Worm (Caenorhabditis elegans): ENCODE measurements around the gene K08D8.6.
A peak's percentile ranks its signal among the peaks of the same experiment; 100 is the strongest.

Gene K08D8.6

DNA sequence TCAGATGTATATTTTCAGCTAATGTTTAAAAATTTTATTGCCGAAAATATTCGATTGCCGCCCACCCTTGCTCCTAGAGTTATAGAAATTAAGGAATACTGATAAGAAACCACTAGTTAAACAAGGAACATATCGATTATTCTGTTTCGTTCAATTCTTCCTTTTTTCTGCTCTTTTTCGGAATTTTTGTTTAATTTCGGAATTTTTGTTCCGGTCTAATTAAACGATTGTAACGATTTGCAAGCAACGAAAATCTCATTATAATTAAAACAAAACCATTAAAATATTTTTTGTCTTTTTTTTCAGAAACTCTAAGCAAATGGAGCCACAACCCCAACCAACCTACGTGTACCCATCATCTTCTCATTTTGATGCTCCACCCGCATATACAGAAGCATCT lies 1.9 kb upstream of the K08D8.6 start, which contains the start of gene K08D8.1:
Gene K08D8.1 (plus strand): TSS at position 301 of the 400 bp plus-strand sequence.
- TF ChIP-seq Y22D7AL.16 (tag; optimal IDR thresholded peaks at IDR 0.05) (no peak), tbx-2 (tag; optimal IDR thresholded peaks at IDR 0.05) (no peak), che-1 (tag; optimal IDR thresholded peaks at IDR 0.05) (no peak), pha-2 (tag; optimal IDR thresholded peaks at IDR 0.05) (no peak), pros-1 (tag; optimal IDR thresholded peaks at IDR 0.05) (no peak), unc-42 (tag; optimal IDR thresholded peaks at IDR 0.05) (no peak), ceh-2 (tag; optimal IDR thresholded peaks at IDR 0.05) (no peak), ceh-9 (tag; optimal IDR thresholded peaks at IDR 0.05) (no peak), nhr-232 (tag; optimal IDR thresholded peaks at IDR 0.05) (no peak), ama-1 (optimal IDR thresholded peaks at IDR 0.05) (no peak), ets-4 (tag; optimal IDR thresholded peaks at IDR 0.05) (no peak), lin-11 (tag; optimal IDR thresholded peaks at IDR 0.05) (no peak), zip-5 (tag; optimal IDR thresholded peaks at IDR 0.05) (no peak), pax-1 (tag; optimal IDR thresholded peaks at IDR 0.05) (no peak), pqm-1 (tag; optimal IDR thresholded peaks at IDR 0.05) (no peak), npax-4 (tag; optimal IDR thresholded peaks at IDR 0.05) (no peak), dve-1 (tag; optimal IDR thresholded peaks at IDR 0.05) (no peak), ceh-31 (tag; optimal IDR thresholded peaks at IDR 0.05) (no peak), K09A11.1 (tag; optimal IDR thresholded peaks at IDR 0.05; ENCODE audit: insufficient read depth) (no peak)

DNA sequence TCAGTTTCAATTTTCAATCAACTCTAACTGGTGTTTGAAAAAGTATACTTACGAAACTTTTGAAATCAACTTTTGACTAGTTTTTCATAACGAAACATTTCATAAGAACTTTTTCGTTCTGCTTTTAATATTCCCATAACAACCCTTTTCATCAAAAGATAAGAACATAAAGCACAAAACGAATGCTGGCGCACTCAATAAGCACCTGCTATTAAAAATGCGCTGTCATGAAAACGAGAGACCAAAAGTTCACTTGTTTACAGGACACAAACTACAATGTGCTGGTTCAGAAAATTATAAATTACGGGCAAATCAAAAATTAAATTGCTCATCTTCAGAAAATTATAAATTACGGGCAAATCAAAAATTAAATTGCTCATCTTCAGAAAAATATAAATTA lies 772 bp upstream of the K08D8.6 start:
- no peak for TF ChIP-seq K02D7.2 (tag; optimal IDR thresholded peaks at IDR 0.05)
- no peak for TF ChIP-seq gmeb-2 (tag; optimal IDR thresholded peaks at IDR 0.05)
- TF ChIP-seq ceh-19 (GFP tag; optimal IDR thresholded peaks at IDR 0.05), result no peak
- no peak for TF ChIP-seq pros-1 (tag; optimal IDR thresholded peaks at IDR 0.05)
- no peak for TF ChIP-seq fkh-6 (tag; optimal IDR thresholded peaks at IDR 0.05)
- TF ChIP-seq tbx-7 (tag; optimal IDR thresholded peaks at IDR 0.05), result no peak
- no peak for TF ChIP-seq pha-4 (tag; optimal IDR thresholded peaks at IDR 0.05)
- no peak for TF ChIP-seq elt-2 (tag; optimal IDR thresholded peaks at IDR 0.05)
- no peak for TF ChIP-seq unc-3 (GFP tag; conservative IDR thresholded peaks at IDR 0.05)
- TF ChIP-seq unc-3 (tag; optimal IDR thresholded peaks at IDR 0.05), result no peak
- TF ChIP-seq ceh-9 (tag; optimal IDR thresholded peaks at IDR 0.05), result no peak
- no peak for TF ChIP-seq npax-4 (tag; optimal IDR thresholded peaks at IDR 0.05)
- TF ChIP-seq ceh-31 (tag; optimal IDR thresholded peaks at IDR 0.05), result no peak
- no peak for TF ChIP-seq tbx-2 (tag; optimal IDR thresholded peaks at IDR 0.05)

DNA sequence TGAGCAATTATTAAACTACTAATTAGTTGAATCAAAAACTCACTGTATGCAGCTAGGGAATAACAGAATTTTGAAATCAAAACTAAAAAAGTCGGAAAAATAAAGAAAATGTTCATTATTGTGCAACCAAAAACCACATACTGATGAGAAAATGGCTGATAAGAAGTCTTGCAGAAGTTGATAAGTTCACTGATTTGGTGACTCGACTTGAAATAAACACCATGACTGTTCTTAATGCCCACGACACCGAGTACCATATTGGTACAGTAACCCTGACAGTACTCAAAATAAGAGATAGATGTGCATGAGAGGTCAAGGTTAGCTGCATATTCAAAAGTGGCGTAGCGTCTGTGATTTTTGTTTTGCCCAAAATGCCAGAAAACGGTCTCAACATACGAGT lies 4.3 kb downstream of the K08D8.6 start:
- TF ChIP-seq unc-3 (GFP tag; conservative IDR thresholded peaks at IDR 0.05) (no peak), unc-3 (tag; optimal IDR thresholded peaks at IDR 0.05) (no peak), C38D4.7 (GFP tag; optimal IDR thresholded peaks at IDR 0.05) (no peak), tbx-7 (tag; optimal IDR thresholded peaks at IDR 0.05) (no peak), mec-3 (tag; optimal IDR thresholded peaks at IDR 0.05; ENCODE audit: borderline replicate concordance) (no peak), K02D7.2 (tag; optimal IDR thresholded peaks at IDR 0.05) (no peak), Y22D7AL.16 (tag; optimal IDR thresholded peaks at IDR 0.05) (no peak), ahr-1 (tag; optimal IDR thresholded peaks at IDR 0.05) (no peak), ttx-3 (tag; optimal IDR thresholded peaks at IDR 0.05) (no peak), sox-4 (tag; optimal IDR thresholded peaks at IDR 0.05) (no peak), K09A11.1 (tag; optimal IDR thresholded peaks at IDR 0.05; ENCODE audit: insufficient read depth) (no peak), nhr-232 (tag; optimal IDR thresholded peaks at IDR 0.05) (no peak)

DNA sequence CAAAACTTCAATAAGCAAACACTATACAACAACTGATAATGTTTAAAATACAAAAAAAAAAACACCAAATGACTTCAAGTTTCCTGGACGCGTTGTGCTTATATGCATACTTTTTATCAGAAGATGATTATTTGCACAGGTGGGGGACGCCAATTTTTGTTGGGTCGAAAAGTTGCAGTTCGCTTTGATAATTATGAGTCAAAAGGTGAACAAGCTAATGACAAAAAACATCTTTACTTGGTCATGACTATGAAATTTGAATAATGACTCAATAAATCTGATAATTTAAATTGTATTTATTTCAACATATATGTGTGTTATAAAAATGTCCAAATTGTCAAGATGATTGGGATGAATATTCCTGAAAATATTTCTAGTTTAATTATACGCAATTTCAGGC lies 7.1 kb downstream of the K08D8.6 start, which contains the start of gene ZK896.4:
Gene ZK896.4 (minus strand): TSS at position 101 of the 400 bp plus-strand sequence.
- TF ChIP-seq nfya-1 (tag; optimal IDR thresholded peaks at IDR 0.05) (no peak), pax-1 (tag; optimal IDR thresholded peaks at IDR 0.05) (no peak), tbx-7 (tag; optimal IDR thresholded peaks at IDR 0.05) (no peak), sox-4 (tag; optimal IDR thresholded peaks at IDR 0.05) (no peak), mec-3 (tag; optimal IDR thresholded peaks at IDR 0.05; ENCODE audit: borderline replicate concordance) (no peak)

DNA sequence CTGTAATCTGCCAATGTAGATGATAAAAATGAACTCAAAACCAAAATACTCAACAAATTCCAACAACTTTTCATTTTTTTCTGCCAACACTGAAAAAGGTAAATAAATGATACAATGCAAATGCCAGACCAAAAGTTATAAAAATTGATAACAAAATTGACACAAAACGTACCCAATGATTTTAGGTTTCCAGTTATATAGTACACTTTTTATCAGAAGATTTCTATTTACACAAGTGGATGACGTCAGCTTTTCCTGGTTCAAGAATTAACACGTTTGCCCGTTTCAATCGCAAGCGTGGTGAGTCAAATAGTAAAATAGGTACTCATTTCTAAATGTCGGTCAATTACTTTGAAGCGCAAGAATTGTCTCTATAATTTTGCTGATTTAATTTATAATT lies 10.8 kb downstream of the K08D8.6 start, which contains the start of gene ZK896.5:
Gene ZK896.5 (minus strand): TSS at position 89 of the 400 bp plus-strand sequence.
- TF ChIP-seq K09A11.1 (tag; optimal IDR thresholded peaks at IDR 0.05; ENCODE audit: insufficient read depth), result no peak
- TF ChIP-seq elt-2 (tag; optimal IDR thresholded peaks at IDR 0.05), result peak; percentile 3

Data from whole organism, late embryonic.